Worm (Caenorhabditis elegans) whole organism, L2 larva: ENCODE results near the gene F54H12.10.

Source experiments
- C34F6.9 ChIP-seq: fragments of 150-350 bp; optimal IDR thresholded peaks from 2 replicates; lab custom pipeline; 2014; ENCODE audit warnings: missing biosample characterization, missing genetic modification characterization
- F13H6.1 ChIP-seq: sonication (generic microtip); optimal IDR thresholded peaks from 2 replicates; lab custom pipeline; 2016; ENCODE audit warnings: missing genetic modification characterization, missing compliant biosample characterization
- R02D3.7 ChIP-seq: fragments of 150-350 bp; optimal IDR thresholded peaks from 2 replicates; lab custom pipeline; 2014; ENCODE audit warnings: missing biosample characterization, missing genetic modification characterization
- Y55F3AM.14 ChIP-seq: fragments of 200-800 bp; sonication (Bioruptor generic); optimal IDR thresholded peaks from 2 replicates; lab custom pipeline; 2018; ENCODE audit warnings: mild to moderate bottlenecking, missing genetic modification characterization, missing compliant biosample characterization
- ZK546.5 ChIP-seq: sonication (generic microtip); optimal IDR thresholded peaks from 2 replicates; lab custom pipeline; 2017; ENCODE audit warnings: missing biosample characterization, missing genetic modification characterization
- alr-1 ChIP-seq: fragments of 150-350 bp; optimal IDR thresholded peaks from 2 replicates; lab custom pipeline; 2014; ENCODE audit warnings: missing biosample characterization, missing genetic modification characterization
- aly-2 ChIP-seq: fragments of 150-350 bp; optimal IDR thresholded peaks from 2 replicates; lab custom pipeline; 2014; ENCODE audit warnings: missing biosample characterization, missing genetic modification characterization
- ama-1 ChIP-seq: fragments of 150-350 bp; optimal IDR thresholded peaks from 2 replicates; lab custom pipeline; 2018; ENCODE audit warnings: inconsistent platforms
- blmp-1 ChIP-seq: sonication (generic microtip); optimal IDR thresholded peaks from 2 replicates; lab custom pipeline; 2017; ENCODE audit warnings: missing genetic modification characterization, mild to moderate bottlenecking, missing compliant biosample characterization, antibody characterized with exemption, moderate library complexity; ENCODE audit not compliant: insufficient read depth
- ceh-16 ChIP-seq: fragments of 150-350 bp; optimal IDR thresholded peaks from 2 replicates; lab custom pipeline; 2014; ENCODE audit warnings: missing biosample characterization, missing genetic modification characterization
- ceh-82 ChIP-seq: fragments of 150-350 bp; optimal IDR thresholded peaks from 2 replicates; lab custom pipeline; 2014; ENCODE audit warnings: missing biosample characterization, missing genetic modification characterization
- crh-2 ChIP-seq: sonication (generic microtip); optimal IDR thresholded peaks from 2 replicates; lab custom pipeline; 2017; ENCODE audit warnings: missing biosample characterization, missing genetic modification characterization
- egl-27 ChIP-seq: sonication (generic microtip); optimal IDR thresholded peaks from 3 replicates; lab custom pipeline; 2017; ENCODE audit warnings: missing biosample characterization, missing genetic modification reagents, missing genetic modification characterization
- elt-1 ChIP-seq: fragments of 150-350 bp; optimal IDR thresholded peaks from 2 replicates; lab custom pipeline; 2014; ENCODE audit warnings: missing biosample characterization, missing genetic modification characterization
- elt-3 ChIP-seq: sonication (generic microtip); optimal IDR thresholded peaks from 2 replicates; lab custom pipeline; 2017; ENCODE audit warnings: missing biosample characterization, missing genetic modification characterization
- fos-1 ChIP-seq: fragments of 150-350 bp; optimal IDR thresholded peaks from 2 replicates; lab custom pipeline; 2014; ENCODE audit warnings: missing biosample characterization, missing genetic modification characterization
- gmeb-1 ChIP-seq: fragments of 150-350 bp; optimal IDR thresholded peaks from 2 replicates; lab custom pipeline; 2014; ENCODE audit warnings: missing biosample characterization, missing genetic modification characterization
- lin-11 ChIP-seq: fragments of 150-350 bp; sonication (generic microtip); optimal IDR thresholded peaks from 2 replicates; lab custom pipeline; 2014; ENCODE audit warnings: missing biosample characterization, missing genetic modification characterization, inconsistent platforms, mixed read lengths
- lin-13 ChIP-seq: fragments of 150-350 bp; optimal IDR thresholded peaks from 2 replicates; lab custom pipeline; 2014; ENCODE audit warnings: missing biosample characterization, missing genetic modification reagents, missing genetic modification characterization
- lin-39 ChIP-seq: fragments of 150-350 bp; optimal IDR thresholded peaks from 2 replicates; lab custom pipeline; 2014; ENCODE audit warnings: missing biosample characterization, missing genetic modification reagents, missing genetic modification characterization
- lsy-2 ChIP-seq, 2 experiments: fragments of 150-350 bp in 1 of 2; sonication (generic microtip) in 1 of 2; optimal IDR thresholded peaks; 2 replicates each; lab custom pipeline; 2014 to 2017; ENCODE audit warnings: missing biosample characterization in 2 of 2, missing genetic modification characterization in 2 of 2
- mab-5 ChIP-seq: fragments of 150-350 bp; optimal IDR thresholded peaks from 2 replicates; lab custom pipeline; 2014; ENCODE audit warnings: missing biosample characterization, missing genetic modification characterization
- mbf-1 ChIP-seq: sonication (generic microtip); optimal IDR thresholded peaks from 2 replicates; lab custom pipeline; 2017; ENCODE audit warnings: missing biosample characterization, missing genetic modification characterization
- nhr-10 ChIP-seq: sonication (generic microtip); optimal IDR thresholded peaks from 2 replicates; lab custom pipeline; 2017; ENCODE audit warnings: missing biosample characterization, missing genetic modification characterization
- nhr-11 ChIP-seq: fragments of 150-350 bp; optimal IDR thresholded peaks from 2 replicates; lab custom pipeline; 2014; ENCODE audit warnings: missing biosample characterization, missing genetic modification characterization
- nhr-12 ChIP-seq: fragments of 150-350 bp; optimal IDR thresholded peaks from 2 replicates; lab custom pipeline; 2014; ENCODE audit warnings: missing biosample characterization, missing genetic modification characterization
- nhr-129 ChIP-seq: fragments of 150-350 bp; optimal IDR thresholded peaks from 2 replicates; lab custom pipeline; 2014; ENCODE audit warnings: missing biosample characterization, missing genetic modification characterization
- nhr-21 ChIP-seq: fragments of 150-350 bp; optimal IDR thresholded peaks from 2 replicates; lab custom pipeline; 2014; ENCODE audit warnings: missing biosample characterization, missing genetic modification characterization
- nhr-23 ChIP-seq: fragments of 150-350 bp; optimal IDR thresholded peaks from 2 replicates; lab custom pipeline; 2014; ENCODE audit warnings: missing biosample characterization, missing genetic modification reagents, missing genetic modification characterization
- nhr-237 ChIP-seq: fragments of 150-350 bp; optimal IDR thresholded peaks from 2 replicates; lab custom pipeline; 2014; ENCODE audit warnings: missing biosample characterization, missing genetic modification characterization
- nhr-25 ChIP-seq: fragments of 150-350 bp; sonication (generic microtip); optimal IDR thresholded peaks from 3 replicates; lab custom pipeline; 2014; ENCODE audit warnings: missing biosample characterization, missing genetic modification characterization
- nhr-6 ChIP-seq: fragments of 150-350 bp; optimal IDR thresholded peaks from 2 replicates; lab custom pipeline; 2014; ENCODE audit warnings: missing biosample characterization, missing genetic modification characterization
- nhr-77 ChIP-seq: fragments of 150-350 bp; optimal IDR thresholded peaks from 2 replicates; lab custom pipeline; 2014; ENCODE audit warnings: missing biosample characterization, missing genetic modification characterization
- peb-1 ChIP-seq: fragments of 150-350 bp; optimal IDR thresholded peaks from 2 replicates; lab custom pipeline; 2014; ENCODE audit warnings: missing biosample characterization, missing genetic modification characterization
- sma-3 ChIP-seq: sonication (generic microtip); optimal IDR thresholded peaks from 2 replicates; lab custom pipeline; 2016; ENCODE audit warnings: missing genetic modification reagents, missing genetic modification characterization, missing compliant biosample characterization
- sma-9 ChIP-seq, 2 experiments: fragments of 150-350 bp in 1 of 2; sonication (generic microtip) in 1 of 2; optimal IDR thresholded peaks; 2 replicates each; lab custom pipeline; 2014 to 2016; ENCODE audit warnings: missing genetic modification characterization in 2 of 2, mild to moderate bottlenecking in 1 of 2, missing biosample characterization in 1 of 2, missing compliant biosample characterization in 1 of 2, missing genetic modification reagents in 1 of 2, moderate library complexity in 1 of 2
- snpc-4 ChIP-seq: fragments of 150-350 bp; optimal IDR thresholded peaks from 2 replicates; lab custom pipeline; 2014; ENCODE audit warnings: missing biosample characterization, missing genetic modification characterization
- unc-39 ChIP-seq: fragments of 150-350 bp; optimal IDR thresholded peaks from 2 replicates; lab custom pipeline; 2014; ENCODE audit warnings: missing biosample characterization, missing genetic modification characterization
- unc-55 ChIP-seq: fragments of 150-350 bp; sonication (generic microtip); optimal IDR thresholded peaks from 3 replicates; lab custom pipeline; 2014; ENCODE audit warnings: missing biosample characterization, missing genetic modification reagents, missing genetic modification characterization
- unc-62 ChIP-seq: fragments of 150-350 bp; optimal IDR thresholded peaks from 2 replicates; lab custom pipeline; 2014; ENCODE audit warnings: missing biosample characterization, missing genetic modification reagents, missing genetic modification characterization
- zag-1 ChIP-seq: fragments of 150-350 bp; optimal IDR thresholded peaks from 2 replicates; lab custom pipeline; 2014; ENCODE audit warnings: missing biosample characterization, missing genetic modification characterization
- ztf-1 ChIP-seq: fragments of 200-800 bp; sonication (Bioruptor generic); conservative IDR thresholded peaks from 2 replicates; pipeline ENCODE4 v1.3.6; 2022; ENCODE audit warnings: missing genetic modification characterization, missing compliant biosample characterization
- ztf-11 ChIP-seq: sonication (generic microtip); optimal IDR thresholded peaks from 2 replicates; lab custom pipeline; 2017; ENCODE audit warnings: missing biosample characterization, missing genetic modification characterization

The F54H12.10 gene

ce11 chrIII:7946968-7947491 lies 11.7 kb downstream of the F54H12.10 start, which contains the start of gene gsto-1:
TSS of gene gsto-1 (minus strand) at chrIII:7947018.
- TF ChIP-seq egl-27 (tag; lab: Kevin White, UChicago) (no peak), nhr-129 (peak; percentile 31), nhr-10 (tag; lab: Kevin White, UChicago) (no peak), nhr-12 (tag; lab: Kevin White, UChicago) (no peak), sma-3 (GFP tag; lab: Kevin White, UChicago) (no peak), C34F6.9 (tag; lab: Kevin White, UChicago) (no peak), lsy-2 (tag; optimal IDR thresholded peaks at IDR 0.05; lab: Kevin White, UChicago) (no peak), nhr-23 (no peak), unc-39 (tag; lab: Kevin White, UChicago) (no peak), peb-1 (tag; lab: Kevin White, UChicago) (no peak), crh-2 (tag; lab: Kevin White, UChicago) (peak; percentile 8), lin-13 (GFP tag; lab: Kevin White, UChicago) (no peak), nhr-21 (tag; lab: Kevin White, UChicago) (no peak), ceh-16 (tag; lab: Kevin White, UChicago) (no peak), ceh-82 (tag; lab: Kevin White, UChicago) (no peak), elt-1 (tag; lab: Kevin White, UChicago) (no peak), zag-1 (tag; lab: Kevin White, UChicago) (no peak), fos-1 (peak; percentile 26), ztf-11 (tag; lab: Kevin White, UChicago) (no peak), ama-1 (lab: Kevin White, UChicago) (no peak), Y55F3AM.14 (GFP tag; lab: Kevin White, UChicago) (no peak), snpc-4 (tag; lab: Kevin White, UChicago) (no peak), ztf-1 (GFP tag; lab: Robert Waterston, UW) (no peak), unc-62 (no peak), aly-2 (tag; lab: Kevin White, UChicago) (no peak), R02D3.7 (tag; lab: Kevin White, UChicago) (no peak), nhr-6 (tag; lab: Kevin White, UChicago) (no peak), elt-3 (tag; lab: Kevin White, UChicago) (no peak), gmeb-1 (tag; lab: Kevin White, UChicago) (peak; percentile 6), blmp-1 (tag; lab: Kevin White, UChicago) (no peak), nhr-11 (tag; lab: Kevin White, UChicago) (no peak), mab-5 (tag; lab: Kevin White, UChicago) (no peak), nhr-25 (tag; lab: Kevin White, UChicago) (no peak), mbf-1 (no peak), lin-39 (tag; lab: Kevin White, UChicago) (no peak)
- TF ChIP-seq, all 48 proteins: peak for 4

DNA sequence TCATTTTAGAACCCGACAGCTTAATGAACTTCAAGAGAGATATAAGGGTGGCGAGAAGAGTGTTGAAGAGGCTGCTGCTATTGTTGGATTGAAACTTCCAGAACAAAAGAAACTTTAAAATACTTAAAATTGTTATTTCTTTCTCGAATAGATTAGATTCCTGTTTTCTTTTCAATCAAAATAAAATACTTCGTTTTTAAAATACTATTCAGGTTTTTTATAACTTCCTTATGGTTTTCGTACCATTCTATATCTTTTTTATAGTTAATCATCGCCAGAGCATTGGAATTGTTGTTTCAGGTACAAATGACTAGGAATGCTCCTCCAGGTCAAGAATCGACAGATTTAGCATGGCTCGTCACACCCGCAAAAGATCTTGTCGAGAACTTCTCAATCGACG lies 17.4 kb downstream of the F54H12.10 start, which contains the start of gene kle-2:
TSS of gene kle-2 (plus strand) at position 301 of the 400 bp plus-strand sequence.
- no peak for TF ChIP-seq nhr-6 (tag; lab: Kevin White, UChicago)
- no peak for TF ChIP-seq lin-13 (GFP tag; lab: Kevin White, UChicago)
- TF ChIP-seq snpc-4 (tag; lab: Kevin White, UChicago): no peak

DNA sequence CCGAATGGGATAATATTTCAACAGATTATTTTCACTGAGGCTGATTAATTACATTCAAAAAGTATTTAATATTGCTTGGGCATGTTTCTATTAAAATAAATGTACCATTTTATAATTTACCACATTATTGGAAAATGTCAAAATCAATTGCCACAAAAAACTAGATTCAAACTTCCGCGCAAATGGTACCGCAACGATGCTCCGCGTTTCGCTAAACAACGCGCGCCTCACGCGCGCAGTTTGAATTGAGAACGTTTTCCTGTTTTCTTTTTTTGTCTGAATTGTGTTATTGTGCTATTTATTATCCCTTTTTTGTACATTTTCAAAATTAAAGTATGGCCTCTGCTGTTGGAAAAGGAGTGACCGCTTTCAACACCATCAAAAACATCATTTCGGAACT lies 18.0 kb downstream of the F54H12.10 start, which contains the start of gene C29E4.12:
TSS of gene C29E4.12 (plus strand) at position 333 of the 400 bp plus-strand sequence.
- peak; percentile 64 for TF ChIP-seq nhr-129
- peak; percentile 81 for TF ChIP-seq C34F6.9 (tag; lab: Kevin White, UChicago)
- TF ChIP-seq Y55F3AM.14 (GFP tag; lab: Kevin White, UChicago): no peak
- peak; percentile 56 for TF ChIP-seq mab-5 (tag; lab: Kevin White, UChicago)
- TF ChIP-seq ceh-16 (tag; lab: Kevin White, UChicago): no peak
- peak; percentile 49 for TF ChIP-seq crh-2 (tag; lab: Kevin White, UChicago)
- peak; percentile 68 for TF ChIP-seq lin-13 (GFP tag; lab: Kevin White, UChicago)
- TF ChIP-seq lsy-2 (tag; optimal IDR thresholded peaks at IDR 0.05; lab: Kevin White, UChicago): peak; percentile 51 to 88
- peak; percentile 61 for TF ChIP-seq sma-3 (GFP tag; lab: Kevin White, UChicago)
- TF ChIP-seq ztf-11 (tag; lab: Kevin White, UChicago): no peak
- TF ChIP-seq nhr-23: no peak
- peak; percentile 31 for TF ChIP-seq ama-1 (lab: Kevin White, UChicago)
- peak; percentile 42 for TF ChIP-seq nhr-21 (tag; lab: Kevin White, UChicago)
- TF ChIP-seq gmeb-1 (tag; lab: Kevin White, UChicago): peak; percentile 97
- no peak for TF ChIP-seq alr-1 (tag; lab: Kevin White, UChicago)
- TF ChIP-seq ZK546.5 (tag; lab: Kevin White, UChicago): no peak
- TF ChIP-seq sma-9 (GFP tag; optimal IDR thresholded peaks at IDR 0.05; lab: Kevin White, UChicago): peak; percentile 58
- TF ChIP-seq sma-9 (tag; optimal IDR thresholded peaks at IDR 0.05; lab: Kevin White, UChicago): no peak
- peak; percentile 20 for TF ChIP-seq R02D3.7 (tag; lab: Kevin White, UChicago)
- peak; percentile 30 for TF ChIP-seq nhr-77 (tag; lab: Kevin White, UChicago)
- peak; percentile 86 for TF ChIP-seq unc-55 (GFP tag; lab: Kevin White, UChicago)
- TF ChIP-seq F13H6.1 (tag; lab: Kevin White, UChicago): peak; percentile 46
- peak; percentile 70 for TF ChIP-seq lin-11 (tag; lab: Kevin White, UChicago)
- no peak for TF ChIP-seq nhr-237 (tag; lab: Kevin White, UChicago)
- peak; percentile 60 for TF ChIP-seq nhr-25 (tag; lab: Kevin White, UChicago)
- TF ChIP-seq, all 48 proteins: peak for 17
